Comparison of ENCODE assay signal across 2 fruit fly cellular contexts in genomic region chr3R:14044361-14044860, dm6.
TF ChIP-seq lines count a peak whose summit lies in the region.

No protein-coding gene starts in this region.

- no peak for TF ChIP-seq CTCF in whole organism, embryonic (GFP tag; optimal IDR thresholded peaks at IDR 0.05; lab: Kevin White, UChicago)

TF ChIP-seq in whole organism, embryonic, 481 proteins besides CTCF, POLR2A, EP300 and RAD21:
- TF ChIP-seq CG12744 (GFP tag; optimal IDR thresholded peaks at IDR 0.05; lab: Kevin White, UChicago) (no peak), kni (GFP tag; optimal IDR thresholded peaks at IDR 0.05; lab: Kevin White, UChicago) (no peak), CG14667 (GFP tag; IDR thresholded peaks at IDR 0.05; lab: Robert Waterston, UW) (no peak), CG3995 (GFP tag; optimal IDR thresholded peaks at IDR 0.05; lab: Kevin White, UChicago) (no peak), kah (GFP tag; optimal IDR thresholded peaks at IDR 0.05; lab: Kevin White, UChicago) (no peak), CG10431 (GFP tag; optimal IDR thresholded peaks at IDR 0.05; lab: Kevin White, UChicago) (no peak), NK7.1 (GFP tag; optimal IDR thresholded peaks at IDR 0.05; lab: Kevin White, UChicago) (no peak), lab (GFP tag; optimal IDR thresholded peaks at IDR 0.05; lab: Kevin White, UChicago) (no peak), br (optimal IDR thresholded peaks at IDR 0.05; lab: Kevin White, UChicago) (no peak), Sin3A (optimal IDR thresholded peaks at IDR 0.05; lab: Kevin White, UChicago) (no peak), sc (optimal IDR thresholded peaks at IDR 0.05; lab: Kevin White, UChicago) (no peak), sc (GFP tag; optimal IDR thresholded peaks at IDR 0.05; lab: Kevin White, UChicago) (no peak), phol (tag; optimal IDR thresholded peaks at IDR 0.05; lab: Kevin White, UChicago) (no peak), CG17612 (GFP tag; IDR thresholded peaks at IDR 0.05; lab: Robert Waterston, UW) (no peak), CG16813 (GFP tag; IDR thresholded peaks at IDR 0.05; lab: Robert Waterston, UW; ENCODE audit: partially characterized antibody) (peak; percentile 60), zfh2 (GFP tag; optimal IDR thresholded peaks at IDR 0.05; lab: Kevin White, UChicago) (no peak), amos (GFP tag; IDR thresholded peaks at IDR 0.05; lab: Robert Waterston, UW; ENCODE audit: partially characterized antibody) (0 out of 2 replicates have a peak, but pooled peaks have one; percentile 67), vnd (GFP tag; IDR thresholded peaks at IDR 0.05; lab: Robert Waterston, UW; ENCODE audit: partially characterized antibody) (no peak), CG30020 (tag; optimal IDR thresholded peaks at IDR 0.05; lab: Kevin White, UChicago) (no peak), z (GFP tag; IDR thresholded peaks at IDR 0.05; lab: Robert Waterston, UW) (peak; percentile 52; the same call in 1 of the 3 replicates), dati (GFP tag; IDR thresholded peaks at IDR 0.05; lab: Robert Waterston, UW) (no peak), ab (GFP tag; optimal IDR thresholded peaks at IDR 0.05; lab: Kevin White, UChicago) (no peak), CG7372 (GFP tag; IDR thresholded peaks at IDR 0.05; lab: Robert Waterston, UW) (no peak), CG6654 (GFP tag; optimal IDR thresholded peaks at IDR 0.05; lab: Kevin White, UChicago) (no peak), insv (GFP tag; optimal IDR thresholded peaks at IDR 0.05; lab: Kevin White, UChicago) (no peak), CG10147 (GFP tag; optimal IDR thresholded peaks at IDR 0.05; lab: Kevin White, UChicago) (no peak), CG4360 (GFP tag; IDR thresholded peaks at IDR 0.05; lab: Robert Waterston, UW) (no peak), Blimp-1 (GFP tag; optimal IDR thresholded peaks at IDR 0.05; lab: Kevin White, UChicago) (peak; percentile 66), Tbp (GFP tag; optimal IDR thresholded peaks at IDR 0.05; lab: Kevin White, UChicago) (no peak), NFAT (GFP tag; IDR thresholded peaks at IDR 0.05; lab: Robert Waterston, UW) (no peak), inv (GFP tag; IDR thresholded peaks at IDR 0.05; lab: Robert Waterston, UW; ENCODE audit: partially characterized antibody) (no peak), run (tag; optimal IDR thresholded peaks at IDR 0.05; lab: Kevin White, UChicago) (no peak), chinmo (GFP tag; IDR thresholded peaks at IDR 0.05; lab: Robert Waterston, UW; ENCODE audit: partially characterized antibody) (0 out of 4 replicates have a peak, but pooled peaks have one; percentile 55), Bdp1 (GFP tag; optimal IDR thresholded peaks at IDR 0.05; lab: Kevin White, UChicago) (peak; percentile 94), abd-A (tag; optimal IDR thresholded peaks at IDR 0.05; lab: Kevin White, UChicago) (no peak), ac (GFP tag; optimal IDR thresholded peaks at IDR 0.05; lab: Kevin White, UChicago) (no peak), vfl (GFP tag; optimal IDR thresholded peaks at IDR 0.05; lab: Kevin White, UChicago) (no peak), GATAe (GFP tag; conservative IDR thresholded peaks at IDR 0.05; lab: Robert Waterston, UW) (no peak), CG17328 (GFP tag; IDR thresholded peaks at IDR 0.05; lab: Robert Waterston, UW) (no peak), Nf-YA (GFP tag; IDR thresholded peaks at IDR 0.05; lab: Robert Waterston, UW) (no peak), Eip74EF (GFP tag; optimal IDR thresholded peaks at IDR 0.05; lab: Kevin White, UChicago) (no peak), en (GFP tag; optimal IDR thresholded peaks at IDR 0.05; lab: Kevin White, UChicago) (no peak), bsh (GFP tag; optimal IDR thresholded peaks at IDR 0.05; lab: Kevin White, UChicago) (no peak), Usf (GFP tag; optimal IDR thresholded peaks at IDR 0.05; lab: Kevin White, UChicago) (no peak)

TF ChIP-seq in whole organism, prepupa, 60 proteins besides CTCF, POLR2A, EP300 and RAD21:
- TF ChIP-seq CG10631 (GFP tag; optimal IDR thresholded peaks at IDR 0.05; lab: Kevin White, UChicago) (no peak), dsx (GFP tag; optimal IDR thresholded peaks at IDR 0.05; lab: Kevin White, UChicago; ENCODE audit: poor library complexity, severe bottlenecking) (no peak), fkh (GFP tag; optimal IDR thresholded peaks at IDR 0.05; lab: Kevin White, UChicago) (peak; percentile 19), esn (GFP tag; optimal IDR thresholded peaks at IDR 0.05; lab: Kevin White, UChicago) (no peak), Sox102F (GFP tag; optimal IDR thresholded peaks at IDR 0.05; lab: Kevin White, UChicago) (no peak)

Comparison
In these comparisons a context has a peak if more than half of its experiments do, and no peak if none do; other contexts are left out.
1. Of the 7 proteins assayed by ChIP-seq in both whole organism, embryonic and whole organism, prepupa: peak only in whole organism, embryonic: Blimp-1; only in whole organism, prepupa: none; in both: none; in neither: 6.